Fruit fly (Drosophila melanogaster) whole organism, prepupa: ENCODE results near the gene Mlc2.

ENCODE experiments used
- CG11762 ChIP-seq: fragments of 200-800 bp; sonication (Bioruptor generic); optimal IDR thresholded peaks from 3 replicates; lab custom pipeline; 2016; ENCODE audit warnings: missing biosample characterization, missing genetic modification characterization; ENCODE audit not compliant: insufficient read depth
- CG11902 ChIP-seq: fragments of 200-800 bp; sonication (Bioruptor generic); optimal IDR thresholded peaks from 3 replicates; lab custom pipeline; 2016; ENCODE audit warnings: missing biosample characterization, missing genetic modification characterization
- CG15336 ChIP-seq: fragments of 200-800 bp; sonication (Bioruptor generic); IDR thresholded peaks from 2 replicates; pipeline ENCODE4 v1.3.6; 2022; ENCODE audit warnings: missing biosample characterization, missing genetic modification characterization
- CG3032 ChIP-seq: fragments of 200-800 bp; optimal IDR thresholded peaks from 2 replicates; lab custom pipeline; 2019; ENCODE audit warnings: missing biosample characterization, mild to moderate bottlenecking, missing genetic modification characterization, moderate library complexity
- CG34406 ChIP-seq: fragments of 200-800 bp; sonication (Bioruptor generic); optimal IDR thresholded peaks from 3 replicates; lab custom pipeline; 2016; ENCODE audit warnings: missing biosample characterization, missing genetic modification characterization
- CG3919 ChIP-seq: fragments of 200-800 bp; sonication (Bioruptor generic); optimal IDR thresholded peaks from 3 replicates; lab custom pipeline; 2016; ENCODE audit warnings: missing biosample characterization, missing genetic modification characterization
- CG6163 ChIP-seq: fragments of 200-800 bp; sonication (Bioruptor generic); IDR thresholded peaks from 3 replicates; pipeline ENCODE4 v1.3.6; 2022; ENCODE audit warnings: missing biosample characterization, missing genetic modification characterization
- CG6792 ChIP-seq: fragments of 200-800 bp; sonication (Bioruptor generic); optimal IDR thresholded peaks from 3 replicates; lab custom pipeline; 2016; ENCODE audit warnings: missing biosample characterization, missing genetic modification characterization
- CG6808 ChIP-seq: fragments of 200-800 bp; sonication (Bioruptor generic); optimal IDR thresholded peaks from 3 replicates; lab custom pipeline; 2017; ENCODE audit warnings: missing biosample characterization, missing genetic modification characterization, mild to moderate bottlenecking, moderate library complexity, missing genetic modification reagents
- CG6854 ChIP-seq: fragments of 200-800 bp; sonication (Bioruptor generic); optimal IDR thresholded peaks from 2 replicates; lab custom pipeline; 2017; ENCODE audit warnings: missing biosample characterization, mild to moderate bottlenecking, missing genetic modification characterization
- CG7368 ChIP-seq: fragments of 200-800 bp; sonication (Bioruptor generic); optimal IDR thresholded peaks from 3 replicates; lab custom pipeline; 2016; ENCODE audit warnings: missing biosample characterization, missing genetic modification characterization
- CG8319 ChIP-seq: fragments of 200-800 bp; sonication (Bioruptor generic); optimal IDR thresholded peaks from 3 replicates; lab custom pipeline; 2016; ENCODE audit warnings: missing biosample characterization, missing genetic modification characterization
- CG9139 ChIP-seq: fragments of 200-800 bp; sonication (Bioruptor generic); optimal IDR thresholded peaks from 3 replicates; lab custom pipeline; 2017; ENCODE audit warnings: missing biosample characterization, mild to moderate bottlenecking, missing genetic modification characterization
- Eip75B ChIP-seq: fragments of 200-800 bp; sonication (Bioruptor generic); optimal IDR thresholded peaks from 3 replicates; lab custom pipeline; 2016; ENCODE audit warnings: missing biosample characterization, missing genetic modification characterization
- Eip78C ChIP-seq: fragments of 200-800 bp; sonication (Bioruptor generic); peaks from one replicate; lab custom pipeline; 2016; ENCODE audit warnings: missing biosample characterization, missing genetic modification characterization
- Eip93F ChIP-seq: fragments of 200-800 bp; sonication (Bioruptor generic); optimal IDR thresholded peaks from 2 replicates; lab custom pipeline; 2016; ENCODE audit warnings: missing biosample characterization, mild to moderate bottlenecking, missing genetic modification characterization
- Gug ChIP-seq: fragments of 200-800 bp; sonication (Bioruptor generic); IDR thresholded peaks from 2 replicates; pipeline ENCODE4 v1.3.6; 2022; ENCODE audit warnings: missing biosample characterization, missing genetic modification characterization
- Hr38 ChIP-seq: sonication (Bioruptor generic); optimal IDR thresholded peaks from 2 replicates; lab custom pipeline; 2016; ENCODE audit warnings: missing biosample characterization, missing genetic modification characterization
- Hr4 ChIP-seq: fragments of 200-800 bp; sonication (Bioruptor generic); optimal IDR thresholded peaks from 3 replicates; lab custom pipeline; 2016; ENCODE audit warnings: missing biosample characterization, missing genetic modification characterization
- Met ChIP-seq: fragments of 200-800 bp; sonication (Bioruptor generic); optimal IDR thresholded peaks from 3 replicates; lab custom pipeline; 2016; ENCODE audit warnings: missing biosample characterization, missing genetic modification characterization
- Smox ChIP-seq: fragments of 200-800 bp; sonication (Bioruptor generic); optimal IDR thresholded peaks from 3 replicates; lab custom pipeline; 2016; ENCODE audit warnings: missing biosample characterization, missing genetic modification characterization
- Sox102F ChIP-seq: fragments of 200-800 bp; sonication (Bioruptor generic); optimal IDR thresholded peaks from 2 replicates; lab custom pipeline; 2016; ENCODE audit warnings: missing biosample characterization, mild to moderate bottlenecking, missing genetic modification characterization
- Sox14 ChIP-seq: fragments of 200-800 bp; sonication (Bioruptor generic); optimal IDR thresholded peaks from 3 replicates; lab custom pipeline; 2016; ENCODE audit warnings: missing biosample characterization, missing genetic modification characterization
- acj6 ChIP-seq: fragments of 200-800 bp; sonication (Bioruptor generic); optimal IDR thresholded peaks from 3 replicates; lab custom pipeline; 2016; ENCODE audit warnings: missing biosample characterization, missing genetic modification characterization
- dac ChIP-seq: fragments of 200-800 bp; sonication (Bioruptor generic); optimal IDR thresholded peaks from 2 replicates; lab custom pipeline; 2017; ENCODE audit warnings: missing biosample characterization, mild to moderate bottlenecking, missing genetic modification characterization
- dsx ChIP-seq: fragments of 200-800 bp; optimal IDR thresholded peaks from 3 replicates; lab custom pipeline; 2019; ENCODE audit warnings: missing biosample characterization, mild to moderate bottlenecking, missing genetic modification characterization, moderate library complexity; ENCODE audit not compliant: poor library complexity, severe bottlenecking
- eg ChIP-seq: fragments of 200-800 bp; sonication (Bioruptor generic); IDR thresholded peaks from 3 replicates; pipeline ENCODE4 v1.3.6; 2022; ENCODE audit warnings: missing biosample characterization, missing genetic modification characterization
- esn ChIP-seq: fragments of 200-800 bp; sonication (Bioruptor generic); optimal IDR thresholded peaks from 2 replicates; lab custom pipeline; 2016; ENCODE audit warnings: missing biosample characterization, mild to moderate bottlenecking, missing genetic modification characterization, moderate library complexity
- fd59A ChIP-seq: fragments of 200-800 bp; sonication (Bioruptor generic); optimal IDR thresholded peaks from 2 replicates; lab custom pipeline; 2017; ENCODE audit warnings: missing biosample characterization, mild to moderate bottlenecking, missing genetic modification characterization, missing genetic modification reagents
- fd85E ChIP-seq: fragments of 200-800 bp; sonication (Bioruptor generic); optimal IDR thresholded peaks from 3 replicates; lab custom pipeline; 2016; ENCODE audit warnings: missing biosample characterization, missing genetic modification characterization
- net ChIP-seq: fragments of 200-800 bp; sonication (Bioruptor generic); optimal IDR thresholded peaks from 3 replicates; lab custom pipeline; 2016; ENCODE audit warnings: missing biosample characterization, missing genetic modification characterization
- pdm3 ChIP-seq: fragments of 200-800 bp; sonication (Bioruptor generic); optimal IDR thresholded peaks from 3 replicates; lab custom pipeline; 2016; ENCODE audit warnings: missing biosample characterization, missing genetic modification characterization
- salr ChIP-seq, 2 experiments: fragments of 200-800 bp; sonication (Bioruptor generic); optimal IDR thresholded peaks; 3 replicates each; lab custom pipeline; 2016 to 2018; ENCODE audit warnings: missing biosample characterization in 2 of 2, missing genetic modification characterization in 2 of 2, mild to moderate bottlenecking in 1 of 2
- spab ChIP-seq: fragments of 200-800 bp; sonication (Bioruptor generic); optimal IDR thresholded peaks from 2 replicates; lab custom pipeline; 2017; ENCODE audit warnings: missing biosample characterization, mild to moderate bottlenecking, missing genetic modification characterization, missing genetic modification reagents
- ss ChIP-seq, 2 experiments: fragments of 200-800 bp; sonication (Bioruptor generic); optimal IDR thresholded peaks; 2 replicates in 1 of 2; 3 replicates in 1 of 2; lab custom pipeline; 2017 to 2018; ENCODE audit warnings: mild to moderate bottlenecking in 2 of 2, missing biosample characterization in 2 of 2, missing genetic modification characterization in 2 of 2, moderate library complexity in 1 of 2
- svp ChIP-seq: fragments of 200-800 bp; sonication (Bioruptor generic); peaks from one replicate; lab custom pipeline; 2016; ENCODE audit warnings: missing biosample characterization, missing genetic modification characterization
- topi ChIP-seq: fragments of 200-800 bp; sonication (Bioruptor generic); optimal IDR thresholded peaks from 3 replicates; lab custom pipeline; 2016; ENCODE audit warnings: missing biosample characterization, missing genetic modification characterization
- vri ChIP-seq: fragments of 200-800 bp; sonication (Bioruptor generic); optimal IDR thresholded peaks from 3 replicates; lab custom pipeline; 2016; ENCODE audit warnings: missing biosample characterization, mild to moderate bottlenecking, missing genetic modification characterization

The Mlc2 gene

DNA sequence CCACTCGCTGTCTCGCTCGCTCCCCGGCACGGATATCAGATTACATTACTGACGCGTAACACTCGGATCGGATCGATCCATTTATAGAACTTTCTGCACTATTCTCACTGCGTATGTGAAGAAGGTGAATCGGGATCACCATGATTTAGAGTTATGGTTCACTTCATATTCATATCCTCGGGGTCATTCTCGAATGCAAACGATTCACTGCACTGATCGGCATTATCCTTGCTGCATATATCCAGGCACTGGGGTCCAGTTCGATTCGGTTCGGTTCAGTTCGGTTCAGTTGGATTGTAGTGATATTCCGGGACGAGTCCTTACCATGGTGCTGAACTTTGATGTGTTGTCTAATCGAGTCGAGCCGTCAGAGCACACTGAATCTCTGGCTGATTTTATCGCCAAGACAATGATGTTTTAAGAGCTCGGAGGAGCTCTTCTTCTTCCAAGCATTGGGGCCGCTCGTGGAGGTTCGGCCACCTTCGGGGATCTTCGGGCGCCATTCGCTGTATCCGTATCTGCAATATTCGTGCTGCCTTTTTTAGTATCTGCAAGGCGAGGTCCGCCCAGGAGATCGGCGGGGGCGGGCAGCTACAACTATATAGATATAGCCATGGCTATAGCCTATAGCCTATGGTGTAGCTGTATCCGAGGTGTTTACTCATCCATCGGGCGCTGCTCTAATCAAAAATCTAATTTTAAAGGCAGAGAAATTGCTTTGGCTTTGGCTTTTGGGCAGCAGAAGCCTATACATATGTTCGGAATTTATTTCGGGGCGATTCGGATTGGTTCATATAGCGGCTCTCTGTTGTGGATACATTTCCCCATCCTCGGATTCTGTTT lies at the start of gene Mlc2:
Gene Mlc2, minus strand, starts transcription at position 392 of the 843 bp plus-strand sequence.
- TF ChIP-seq eg (GFP tag; lab: Robert Waterston, UW) = 0 out of 3 replicates have a peak, but pooled peaks have one; percentile 16
- no peak for TF ChIP-seq Sox102F

DNA sequence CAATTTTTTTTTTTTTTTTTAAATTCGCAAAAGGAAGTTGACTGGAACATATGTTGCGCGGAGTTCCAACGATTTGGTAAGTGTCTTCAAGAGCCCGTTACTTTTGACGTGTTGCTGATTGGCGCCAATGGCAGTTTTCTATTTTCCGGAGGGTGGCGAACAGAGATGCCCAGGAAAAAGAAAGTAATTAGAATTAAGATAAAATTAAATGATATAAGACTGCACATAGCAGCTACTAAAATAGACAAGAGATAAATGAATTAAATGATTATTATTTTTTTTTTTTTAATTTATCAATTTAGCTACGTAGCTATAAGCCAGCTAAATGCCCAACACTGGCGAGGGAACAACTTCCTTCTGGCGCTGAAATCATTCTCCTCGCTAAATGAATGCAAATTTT lies 47.9 kb upstream of the Mlc2 start:
- TF ChIP-seq Eip78C (GFP tag; lab: Kevin White, UChicago) (peak; percentile 56), svp (GFP tag; lab: Kevin White, UChicago) (peak; percentile 57), CG11762 (GFP tag; lab: Kevin White, UChicago) (no peak), CG3032 (tag; lab: Kevin White, UChicago) (no peak), Hr38 (GFP tag; lab: Kevin White, UChicago) (no peak), pdm3 (GFP tag; lab: Kevin White, UChicago) (no peak)

DNA sequence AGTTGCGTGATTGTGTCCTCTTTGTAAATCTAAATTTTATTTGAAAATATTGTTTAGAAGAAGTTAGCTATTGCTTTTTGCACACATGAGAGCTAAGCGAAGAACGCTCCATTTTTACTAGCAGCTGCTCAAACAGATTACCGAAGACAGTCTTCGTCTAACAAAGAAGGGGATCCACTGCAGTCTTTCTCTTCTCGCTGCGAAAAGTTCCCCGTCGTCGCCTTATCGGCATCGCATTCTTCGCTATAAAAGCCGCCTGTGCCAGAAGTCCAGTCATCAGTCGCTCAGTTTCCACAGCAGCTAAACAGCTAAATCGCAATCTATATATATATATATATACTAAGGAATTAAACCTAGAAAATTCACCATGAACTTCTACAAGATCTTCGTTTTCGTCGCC lies 41.9 kb upstream of the Mlc2 start, which contains the start of gene CecC:
Gene CecC, plus strand, starts transcription at position 275 of the 400 bp plus-strand sequence.
- TF ChIP-seq esn (no peak), dsx (GFP tag; lab: Kevin White, UChicago) (no peak), Eip93F (no peak), CG34406 (GFP tag; lab: Kevin White, UChicago) (no peak), CG7368 (no peak), vri (GFP tag; lab: Kevin White, UChicago) (no peak), Sox14 (GFP tag; lab: Kevin White, UChicago) (no peak), CG8319 (GFP tag; lab: Kevin White, UChicago) (no peak), fd85E (GFP tag; lab: Kevin White, UChicago) (no peak), spab (GFP tag; lab: Kevin White, UChicago) (no peak), CG6808 (GFP tag; lab: Kevin White, UChicago) (no peak), salr (GFP tag; optimal IDR thresholded peaks at IDR 0.05; lab: Kevin White, UChicago) (no peak), Gug (no peak), CG15336 (GFP tag; lab: Robert Waterston, UW) (no peak), CG11762 (GFP tag; lab: Kevin White, UChicago) (no peak), Eip78C (GFP tag; lab: Kevin White, UChicago) (no peak), topi (GFP tag; lab: Kevin White, UChicago) (no peak), Smox (GFP tag; lab: Kevin White, UChicago) (no peak), eg (GFP tag; lab: Robert Waterston, UW) (no peak)

DNA sequence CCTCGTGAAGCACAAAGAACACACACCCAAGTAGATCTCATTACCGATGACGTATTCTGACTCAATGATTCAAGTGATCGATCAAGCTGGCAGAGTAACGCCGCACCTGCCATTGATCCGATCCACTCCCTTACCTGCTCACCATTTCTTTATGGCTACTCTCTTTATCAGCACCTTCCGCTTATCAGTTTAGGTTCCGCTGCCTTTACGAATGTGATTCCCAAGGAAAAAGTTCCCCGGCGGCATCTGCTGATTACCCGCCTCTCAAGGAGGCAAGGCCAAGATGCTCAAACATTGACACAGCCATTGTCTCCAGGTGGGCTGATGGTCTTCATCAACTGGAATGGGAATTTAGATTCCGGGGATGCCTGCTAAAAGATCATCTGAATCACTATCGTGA lies 40.7 kb upstream of the Mlc2 start:
- peak; percentile 17 for TF ChIP-seq Sox14 (GFP tag; lab: Kevin White, UChicago)
- TF ChIP-seq svp (GFP tag; lab: Kevin White, UChicago) = peak; percentile 78
- no peak for TF ChIP-seq CG34406 (GFP tag; lab: Kevin White, UChicago)
- no peak for TF ChIP-seq CG8319 (GFP tag; lab: Kevin White, UChicago)
- TF ChIP-seq CG6792 (GFP tag; lab: Kevin White, UChicago) = no peak
- TF ChIP-seq Hr4 (GFP tag; lab: Kevin White, UChicago) = no peak
- TF ChIP-seq CG6854 = no peak
- no peak for TF ChIP-seq net
- TF ChIP-seq acj6 (GFP tag; lab: Kevin White, UChicago) = no peak

DNA sequence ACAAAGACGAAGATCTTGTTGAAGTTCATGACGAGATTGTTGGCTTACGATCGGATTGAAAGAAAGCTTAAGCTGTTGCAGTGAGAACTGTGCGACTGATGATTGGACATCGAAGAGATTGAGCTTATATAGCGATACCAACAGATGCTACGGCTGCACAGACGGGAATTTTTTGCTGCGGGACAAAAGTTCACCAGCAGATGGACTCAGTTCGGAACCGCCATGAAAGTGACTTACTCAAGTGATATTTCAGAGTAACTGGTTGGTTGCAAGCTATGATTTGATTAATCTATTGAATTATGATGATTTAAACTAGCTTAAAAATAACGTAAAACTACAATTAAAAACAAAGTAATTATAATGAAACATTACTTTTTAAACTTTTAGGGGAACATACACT lies 39.3 kb upstream of the Mlc2 start, which contains the start of gene CecB:
Gene CecB, minus strand, starts transcription at position 101 of the 400 bp plus-strand sequence.
- TF ChIP-seq Smox (GFP tag; lab: Kevin White, UChicago) = no peak
- TF ChIP-seq svp (GFP tag; lab: Kevin White, UChicago) = peak; percentile 68

DNA sequence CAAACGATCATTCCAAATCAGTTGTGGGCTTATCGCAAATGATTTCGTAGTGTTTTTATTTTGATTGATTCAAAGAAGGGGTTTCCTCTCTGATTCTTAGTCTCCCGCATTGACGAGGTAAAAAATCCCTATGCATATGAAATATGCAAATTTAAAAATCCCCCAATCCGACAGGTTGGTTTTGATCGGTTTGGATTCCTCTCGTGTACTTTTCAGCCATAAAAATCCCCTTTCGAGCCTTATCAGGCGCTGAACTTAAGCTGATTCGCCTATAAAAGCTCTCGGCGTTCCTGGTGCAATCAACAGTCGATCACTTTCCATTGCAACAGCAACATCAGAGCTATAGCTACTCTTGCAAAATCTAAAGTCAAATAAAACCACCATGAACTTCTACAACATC lies 37.5 kb upstream of the Mlc2 start, which contains the start of gene CecA2:
Gene CecA2, plus strand, starts transcription at position 301 of the 400 bp plus-strand sequence.
- no peak for TF ChIP-seq net
- no peak for TF ChIP-seq CG11902 (GFP tag; lab: Kevin White, UChicago)
- no peak for TF ChIP-seq Gug
- no peak for TF ChIP-seq pdm3 (GFP tag; lab: Kevin White, UChicago)
- no peak for TF ChIP-seq dac
- no peak for TF ChIP-seq Smox (GFP tag; lab: Kevin White, UChicago)
- no peak for TF ChIP-seq CG6163 (GFP tag; lab: Robert Waterston, UW)
- TF ChIP-seq ss (GFP tag; optimal IDR thresholded peaks at IDR 0.05; lab: Kevin White, UChicago) = no peak
- TF ChIP-seq fd85E (GFP tag; lab: Kevin White, UChicago) = no peak
- TF ChIP-seq Eip75B (GFP tag; lab: Kevin White, UChicago) = no peak
- no peak for TF ChIP-seq svp (GFP tag; lab: Kevin White, UChicago)
- no peak for TF ChIP-seq CG9139 (GFP tag; lab: Kevin White, UChicago)
- TF ChIP-seq fd59A (GFP tag; lab: Kevin White, UChicago) = no peak
- TF ChIP-seq Met (GFP tag; lab: Kevin White, UChicago) = no peak
- TF ChIP-seq CG3919 (GFP tag; lab: Kevin White, UChicago) = no peak
